Fruit fly (Drosophila melanogaster) whole organism, adult: Measurements from ENCODE around the gene CG18135.

Experiments used
- CG14711 ChIP-seq: fragments of 200-800 bp; sonication (Bioruptor generic); optimal IDR thresholded peaks from 2 replicates; lab custom pipeline; 2018; ENCODE audit warnings: missing biosample characterization, mild to moderate bottlenecking, missing genetic modification characterization, moderate library complexity
- Clk ChIP-seq: fragments of 200-800 bp; sonication (Bioruptor generic); optimal IDR thresholded peaks from 2 replicates; lab custom pipeline; 2017; ENCODE audit warnings: missing biosample characterization, missing genetic modification characterization
- Hr96 ChIP-seq: fragments of 200-800 bp; sonication (Bioruptor generic); optimal IDR thresholded peaks from 2 replicates; lab custom pipeline; 2016; ENCODE audit warnings: missing biosample characterization, missing genetic modification characterization
- Mnt ChIP-seq: fragments of 200-800 bp; sonication (Bioruptor generic); optimal IDR thresholded peaks from 2 replicates; lab custom pipeline; 2016; ENCODE audit warnings: missing biosample characterization, mild to moderate bottlenecking, missing genetic modification characterization
- cic ChIP-seq: fragments of 200-800 bp; sonication (Bioruptor generic); optimal IDR thresholded peaks from 2 replicates; lab custom pipeline; 2017; ENCODE audit warnings: missing biosample characterization, mild to moderate bottlenecking, missing genetic modification characterization, moderate library complexity
- cnc ChIP-seq, 2 experiments: fragments of >200 bp; optimal IDR thresholded peaks; 2 replicates each; lab custom pipeline; 2017
- kay ChIP-seq: fragments of 200-800 bp; sonication (Bioruptor generic); peaks from one replicate; lab custom pipeline; 2016; ENCODE audit warnings: missing biosample characterization, missing genetic modification characterization, borderline replicate concordance
- ovo ChIP-seq: fragments of 200-800 bp; sonication (Bioruptor generic); optimal IDR thresholded peaks from 2 replicates; lab custom pipeline; 2016; ENCODE audit warnings: missing biosample characterization, missing genetic modification characterization

DNA sequence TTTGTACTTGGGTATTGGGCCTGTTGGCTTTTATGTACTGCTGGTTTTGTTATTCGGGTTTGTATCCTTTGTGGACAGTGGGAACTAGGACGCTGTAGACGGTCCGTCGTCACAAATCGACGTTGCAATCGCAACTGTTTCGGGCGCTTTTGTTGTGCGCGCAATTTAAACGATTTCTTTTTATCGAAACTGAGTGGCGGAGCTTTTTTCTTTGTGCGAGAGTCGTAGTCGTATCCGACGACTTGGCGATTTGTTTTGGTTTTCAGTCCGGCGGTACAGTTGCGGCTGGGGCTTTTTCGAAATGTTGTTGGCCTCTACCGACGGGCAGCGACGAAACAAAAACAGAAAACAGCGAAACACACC lies 2.4 kb downstream of the CG18135 start:
- TF ChIP-seq cnc (optimal IDR thresholded peaks at IDR 0.05; lab: Kevin White, UChicago) (no peak), Hr96 (GFP tag; lab: Kevin White, UChicago) (no peak), CG14711 (no peak), kay (GFP tag; lab: Kevin White, UChicago) (no peak), cic (GFP tag; lab: Kevin White, UChicago) (peak; percentile 35), ovo (GFP tag; lab: Kevin White, UChicago) (peak; percentile 9), Mnt (GFP tag; lab: Kevin White, UChicago) (peak; percentile 53), Clk (GFP tag; lab: Kevin White, UChicago) (no peak)
